Fruit fly (Drosophila melanogaster) whole organism, prepupa: ENCODE measurements around the gene CG9706.
A peak's percentile ranks its signal among the peaks of the same experiment; 100 is the strongest.

Experiments
- Blimp-1 ChIP-seq: fragments of 200-800 bp; sonication (Bioruptor generic); optimal IDR thresholded peaks from 3 replicates; lab custom pipeline; 2017; ENCODE audit warnings: missing biosample characterization, missing genetic modification characterization, mild to moderate bottlenecking, moderate library complexity, missing genetic modification reagents
- CG10631 ChIP-seq: fragments of 200-800 bp; sonication (Bioruptor generic); optimal IDR thresholded peaks from 2 replicates; lab custom pipeline; 2016; ENCODE audit warnings: missing biosample characterization, missing genetic modification characterization
- CG10669 ChIP-seq: fragments of 200-800 bp; sonication (Bioruptor generic); optimal IDR thresholded peaks from 3 replicates; lab custom pipeline; 2018; ENCODE audit warnings: missing biosample characterization, mild to moderate bottlenecking, missing genetic modification characterization, moderate library complexity
- CG15336 ChIP-seq: fragments of 200-800 bp; sonication (Bioruptor generic); IDR thresholded peaks from 2 replicates; pipeline ENCODE4 v1.3.6; 2022; ENCODE audit warnings: missing biosample characterization, missing genetic modification characterization
- CG3032 ChIP-seq: fragments of 200-800 bp; optimal IDR thresholded peaks from 2 replicates; lab custom pipeline; 2019; ENCODE audit warnings: missing biosample characterization, mild to moderate bottlenecking, missing genetic modification characterization, moderate library complexity
- CG31627 ChIP-seq: fragments of 200-800 bp; sonication (Bioruptor generic); optimal IDR thresholded peaks from 3 replicates; lab custom pipeline; 2016; ENCODE audit warnings: missing biosample characterization, missing genetic modification characterization
- CG32006 ChIP-seq: fragments of 200-800 bp; sonication (Bioruptor generic); optimal IDR thresholded peaks from 3 replicates; lab custom pipeline; 2017; ENCODE audit warnings: missing biosample characterization, mild to moderate bottlenecking, missing genetic modification characterization
- CG34406 ChIP-seq: fragments of 200-800 bp; sonication (Bioruptor generic); optimal IDR thresholded peaks from 3 replicates; lab custom pipeline; 2016; ENCODE audit warnings: missing biosample characterization, missing genetic modification characterization
- CG4318 ChIP-seq: fragments of 200-800 bp; sonication (Bioruptor generic); optimal IDR thresholded peaks from 3 replicates; lab custom pipeline; 2017; ENCODE audit warnings: missing biosample characterization, mild to moderate bottlenecking, missing genetic modification characterization
- CG6163 ChIP-seq: fragments of 200-800 bp; sonication (Bioruptor generic); IDR thresholded peaks from 3 replicates; pipeline ENCODE4 v1.3.6; 2022; ENCODE audit warnings: missing biosample characterization, missing genetic modification characterization
- CG6276 ChIP-seq: fragments of 200-800 bp; sonication (Bioruptor generic); optimal IDR thresholded peaks from 2 replicates; lab custom pipeline; 2017; ENCODE audit warnings: missing biosample characterization, mild to moderate bottlenecking, missing genetic modification characterization
- CG6792 ChIP-seq: fragments of 200-800 bp; sonication (Bioruptor generic); optimal IDR thresholded peaks from 3 replicates; lab custom pipeline; 2016; ENCODE audit warnings: missing biosample characterization, missing genetic modification characterization
- CG6808 ChIP-seq: fragments of 200-800 bp; sonication (Bioruptor generic); optimal IDR thresholded peaks from 3 replicates; lab custom pipeline; 2017; ENCODE audit warnings: missing biosample characterization, missing genetic modification characterization, mild to moderate bottlenecking, moderate library complexity, missing genetic modification reagents
- CG6854 ChIP-seq: fragments of 200-800 bp; sonication (Bioruptor generic); optimal IDR thresholded peaks from 2 replicates; lab custom pipeline; 2017; ENCODE audit warnings: missing biosample characterization, mild to moderate bottlenecking, missing genetic modification characterization
- CG7368 ChIP-seq: fragments of 200-800 bp; sonication (Bioruptor generic); optimal IDR thresholded peaks from 3 replicates; lab custom pipeline; 2016; ENCODE audit warnings: missing biosample characterization, missing genetic modification characterization
- CG8319 ChIP-seq: fragments of 200-800 bp; sonication (Bioruptor generic); optimal IDR thresholded peaks from 3 replicates; lab custom pipeline; 2016; ENCODE audit warnings: missing biosample characterization, missing genetic modification characterization
- CG9139 ChIP-seq: fragments of 200-800 bp; sonication (Bioruptor generic); optimal IDR thresholded peaks from 3 replicates; lab custom pipeline; 2017; ENCODE audit warnings: missing biosample characterization, mild to moderate bottlenecking, missing genetic modification characterization
- Eip75B ChIP-seq: fragments of 200-800 bp; sonication (Bioruptor generic); optimal IDR thresholded peaks from 3 replicates; lab custom pipeline; 2016; ENCODE audit warnings: missing biosample characterization, missing genetic modification characterization
- Eip78C ChIP-seq: fragments of 200-800 bp; sonication (Bioruptor generic); peaks from one replicate; lab custom pipeline; 2016; ENCODE audit warnings: missing biosample characterization, missing genetic modification characterization
- Eip93F ChIP-seq: fragments of 200-800 bp; sonication (Bioruptor generic); optimal IDR thresholded peaks from 2 replicates; lab custom pipeline; 2016; ENCODE audit warnings: missing biosample characterization, mild to moderate bottlenecking, missing genetic modification characterization
- Ets21C ChIP-seq: fragments of 200-800 bp; sonication (Bioruptor generic); optimal IDR thresholded peaks from 3 replicates; lab custom pipeline; 2016; ENCODE audit warnings: missing biosample characterization, missing genetic modification characterization
- Ets96B ChIP-seq: fragments of 200-800 bp; optimal IDR thresholded peaks from 2 replicates; lab custom pipeline; 2019; ENCODE audit warnings: missing biosample characterization, mild to moderate bottlenecking, missing genetic modification characterization, moderate library complexity
- Gug ChIP-seq: fragments of 200-800 bp; sonication (Bioruptor generic); IDR thresholded peaks from 2 replicates; pipeline ENCODE4 v1.3.6; 2022; ENCODE audit warnings: missing biosample characterization, missing genetic modification characterization
- Hr38 ChIP-seq: sonication (Bioruptor generic); optimal IDR thresholded peaks from 2 replicates; lab custom pipeline; 2016; ENCODE audit warnings: missing biosample characterization, missing genetic modification characterization
- Hr39 ChIP-seq: fragments of 200-800 bp; sonication (Bioruptor generic); optimal IDR thresholded peaks from 2 replicates; lab custom pipeline; 2016; ENCODE audit warnings: missing biosample characterization, missing genetic modification characterization
- Hr4 ChIP-seq: fragments of 200-800 bp; sonication (Bioruptor generic); optimal IDR thresholded peaks from 3 replicates; lab custom pipeline; 2016; ENCODE audit warnings: missing biosample characterization, missing genetic modification characterization
- Lpt ChIP-seq: fragments of 200-800 bp; sonication (Bioruptor generic); optimal IDR thresholded peaks from 3 replicates; lab custom pipeline; 2016; ENCODE audit warnings: missing biosample characterization, missing genetic modification characterization
- Met ChIP-seq: fragments of 200-800 bp; sonication (Bioruptor generic); optimal IDR thresholded peaks from 3 replicates; lab custom pipeline; 2016; ENCODE audit warnings: missing biosample characterization, missing genetic modification characterization
- OdsH ChIP-seq: fragments of 200-800 bp; sonication (Bioruptor generic); optimal IDR thresholded peaks from 3 replicates; lab custom pipeline; 2016; ENCODE audit warnings: missing biosample characterization, missing genetic modification characterization
- Smox ChIP-seq: fragments of 200-800 bp; sonication (Bioruptor generic); optimal IDR thresholded peaks from 3 replicates; lab custom pipeline; 2016; ENCODE audit warnings: missing biosample characterization, missing genetic modification characterization
- Sox102F ChIP-seq: fragments of 200-800 bp; sonication (Bioruptor generic); optimal IDR thresholded peaks from 2 replicates; lab custom pipeline; 2016; ENCODE audit warnings: missing biosample characterization, mild to moderate bottlenecking, missing genetic modification characterization
- Sox14 ChIP-seq: fragments of 200-800 bp; sonication (Bioruptor generic); optimal IDR thresholded peaks from 3 replicates; lab custom pipeline; 2016; ENCODE audit warnings: missing biosample characterization, missing genetic modification characterization
- achi ChIP-seq: fragments of 200-800 bp; sonication (Bioruptor generic); optimal IDR thresholded peaks from 3 replicates; lab custom pipeline; 2016; ENCODE audit warnings: missing biosample characterization, missing genetic modification characterization
- cyc ChIP-seq: fragments of 200-800 bp; sonication (Bioruptor generic); optimal IDR thresholded peaks from 3 replicates; lab custom pipeline; 2016; ENCODE audit warnings: missing biosample characterization, missing genetic modification characterization
- dac ChIP-seq: fragments of 200-800 bp; sonication (Bioruptor generic); optimal IDR thresholded peaks from 2 replicates; lab custom pipeline; 2017; ENCODE audit warnings: missing biosample characterization, mild to moderate bottlenecking, missing genetic modification characterization
- dsx ChIP-seq: fragments of 200-800 bp; optimal IDR thresholded peaks from 3 replicates; lab custom pipeline; 2019; ENCODE audit warnings: missing biosample characterization, mild to moderate bottlenecking, missing genetic modification characterization, moderate library complexity; ENCODE audit not compliant: poor library complexity, severe bottlenecking
- esn ChIP-seq: fragments of 200-800 bp; sonication (Bioruptor generic); optimal IDR thresholded peaks from 2 replicates; lab custom pipeline; 2016; ENCODE audit warnings: missing biosample characterization, mild to moderate bottlenecking, missing genetic modification characterization, moderate library complexity
- fd59A ChIP-seq: fragments of 200-800 bp; sonication (Bioruptor generic); optimal IDR thresholded peaks from 2 replicates; lab custom pipeline; 2017; ENCODE audit warnings: missing biosample characterization, mild to moderate bottlenecking, missing genetic modification characterization, missing genetic modification reagents
- lz ChIP-seq: fragments of 200-800 bp; sonication (Bioruptor generic); optimal IDR thresholded peaks from 3 replicates; lab custom pipeline; 2016; ENCODE audit warnings: missing biosample characterization, missing genetic modification characterization
- net ChIP-seq: fragments of 200-800 bp; sonication (Bioruptor generic); optimal IDR thresholded peaks from 3 replicates; lab custom pipeline; 2016; ENCODE audit warnings: missing biosample characterization, missing genetic modification characterization
- pdm3 ChIP-seq: fragments of 200-800 bp; sonication (Bioruptor generic); optimal IDR thresholded peaks from 3 replicates; lab custom pipeline; 2016; ENCODE audit warnings: missing biosample characterization, missing genetic modification characterization
- spab ChIP-seq: fragments of 200-800 bp; sonication (Bioruptor generic); optimal IDR thresholded peaks from 2 replicates; lab custom pipeline; 2017; ENCODE audit warnings: missing biosample characterization, mild to moderate bottlenecking, missing genetic modification characterization, missing genetic modification reagents
- ss ChIP-seq, 2 experiments: fragments of 200-800 bp; sonication (Bioruptor generic); optimal IDR thresholded peaks; 2 replicates in 1 of 2; 3 replicates in 1 of 2; lab custom pipeline; 2017 to 2018; ENCODE audit warnings: mild to moderate bottlenecking in 2 of 2, missing biosample characterization in 2 of 2, missing genetic modification characterization in 2 of 2, moderate library complexity in 1 of 2
- svp ChIP-seq: fragments of 200-800 bp; sonication (Bioruptor generic); peaks from one replicate; lab custom pipeline; 2016; ENCODE audit warnings: missing biosample characterization, missing genetic modification characterization
- topi ChIP-seq: fragments of 200-800 bp; sonication (Bioruptor generic); optimal IDR thresholded peaks from 3 replicates; lab custom pipeline; 2016; ENCODE audit warnings: missing biosample characterization, missing genetic modification characterization
- vri ChIP-seq: fragments of 200-800 bp; sonication (Bioruptor generic); optimal IDR thresholded peaks from 3 replicates; lab custom pipeline; 2016; ENCODE audit warnings: missing biosample characterization, mild to moderate bottlenecking, missing genetic modification characterization

Gene CG9706

dm6 chr3L:16782218-16782763 is 519 bp upstream of the CG9706 start (continued):
- TF ChIP-seq cyc (peak; percentile 82), CG32006 (GFP tag; lab: Kevin White, UChicago) (no peak), vri (GFP tag; lab: Kevin White, UChicago) (no peak), CG10631 (GFP tag; lab: Kevin White, UChicago) (peak; percentile 74), CG6808 (GFP tag; lab: Kevin White, UChicago) (no peak), net (GFP tag; lab: Kevin White, UChicago) (no peak), CG8319 (GFP tag; lab: Kevin White, UChicago) (peak; percentile 81), CG15336 (GFP tag; lab: Robert Waterston, UW) (peak; percentile 75), CG34406 (GFP tag; lab: Kevin White, UChicago) (no peak), Sox102F (GFP tag; lab: Kevin White, UChicago) (no peak), dsx (GFP tag; lab: Kevin White, UChicago) (no peak)
- TF ChIP-seq, all 60 proteins: peak for 31

- no peak for TF ChIP-seq cyc
- no peak for TF ChIP-seq CG9139 (GFP tag; lab: Kevin White, UChicago)
- no peak for TF ChIP-seq achi (GFP tag; lab: Kevin White, UChicago)
Measured at dm6 chr3L:16786728-16787127, 3.9 kb downstream of the CG9706 start, which contains the start of gene eIF3e. Gene eIF3e (minus strand): TSS chr3L:16786941.

- TF ChIP-seq CG15336 (GFP tag; lab: Robert Waterston, UW) (peak; percentile 81), Hr39 (GFP tag; lab: Kevin White, UChicago) (peak; percentile 73), spab (GFP tag; lab: Kevin White, UChicago) (no peak), pdm3 (GFP tag; lab: Kevin White, UChicago) (peak; percentile 78), Eip75B (GFP tag; lab: Kevin White, UChicago) (no peak), CG6276 (GFP tag; lab: Kevin White, UChicago) (no peak), dac (GFP tag; lab: Kevin White, UChicago) (no peak), Smox (GFP tag; lab: Kevin White, UChicago) (no peak), Hr4 (GFP tag; lab: Kevin White, UChicago) (peak; percentile 75), vri (GFP tag; lab: Kevin White, UChicago) (peak; percentile 83), CG8319 (GFP tag; lab: Kevin White, UChicago) (peak; percentile 25), CG6854 (no peak), CG4318 (no peak), CG10631 (GFP tag; lab: Kevin White, UChicago) (peak; percentile 69), Lpt (no peak), CG10669 (GFP tag; lab: Kevin White, UChicago) (no peak), Gug (GFP tag; lab: Robert Waterston, UW) (peak; percentile 56), OdsH (GFP tag; lab: Kevin White, UChicago) (no peak), ss (GFP tag; optimal IDR thresholded peaks at IDR 0.05; lab: Kevin White, UChicago) (no peak), Met (GFP tag; lab: Kevin White, UChicago) (peak; percentile 83), CG6163 (GFP tag; lab: Robert Waterston, UW) (peak; percentile 77), esn (GFP tag; lab: Kevin White, UChicago) (peak; percentile 82), lz (peak; percentile 73), topi (GFP tag; lab: Kevin White, UChicago) (no peak), net (GFP tag; lab: Kevin White, UChicago) (peak; percentile 82), Eip78C (GFP tag; lab: Kevin White, UChicago) (no peak), Hr38 (GFP tag; lab: Kevin White, UChicago) (no peak), Ets96B (tag; lab: Kevin White, UChicago) (no peak), CG34406 (GFP tag; lab: Kevin White, UChicago) (peak; percentile 77), Eip93F (GFP tag; lab: Kevin White, UChicago) (peak; percentile 5), Sox14 (peak; percentile 78), CG6792 (GFP tag; lab: Kevin White, UChicago) (peak; percentile 73), svp (GFP tag; lab: Kevin White, UChicago) (peak; percentile 87), CG31627 (GFP tag; lab: Kevin White, UChicago) (peak; percentile 71), fd59A (peak; percentile 17), Blimp-1 (GFP tag; lab: Kevin White, UChicago) (peak; percentile 16), Ets21C (GFP tag; lab: Kevin White, UChicago) (peak; percentile 47), CG9139 (GFP tag; lab: Kevin White, UChicago) (no peak), CG3032 (tag; lab: Kevin White, UChicago) (peak; percentile 33), cyc (peak; percentile 47), CG7368 (no peak)
Measured at dm6 chr3L:16796603-16797002, 13.8 kb downstream of the CG9706 start.
